Worm (Caenorhabditis elegans): ENCODE data around the gene cas-1.

The cas-1 gene

ce11 chrX:16772112-16772731 is 41.2 kb downstream of the cas-1 start:
- no peak for TF ChIP-seq hnd-1 (tag; optimal IDR thresholded peaks at IDR 0.05)
- no peak for TF ChIP-seq ceh-36 (tag; optimal IDR thresholded peaks at IDR 0.05)
- no peak for TF ChIP-seq flt-1 (GFP tag; IDR thresholded peaks at IDR 0.05)
- TF ChIP-seq tbx-37 (GFP tag; conservative IDR thresholded peaks at IDR 0.05): no peak

ce11 chrX:16770919-16771318 is 42.5 kb downstream of the cas-1 start:
- TF ChIP-seq pes-1 (GFP tag; IDR thresholded peaks at IDR 0.05): no peak
- TF ChIP-seq ceh-13 (GFP tag; optimal IDR thresholded peaks at IDR 0.05): no peak
- no peak for TF ChIP-seq ets-7 (tag; optimal IDR thresholded peaks at IDR 0.05)
- no peak for TF ChIP-seq hmbx-1 (tag; optimal IDR thresholded peaks at IDR 0.05)
- no peak for TF ChIP-seq tra-4 (tag; optimal IDR thresholded peaks at IDR 0.05)
- no peak for TF ChIP-seq tbx-37 (GFP tag; conservative IDR thresholded peaks at IDR 0.05)
- peak; percentile 22 for TF ChIP-seq aly-1 (tag; optimal IDR thresholded peaks at IDR 0.05)
- peak; percentile 66 for TF ChIP-seq hmg-4 (GFP tag; optimal IDR thresholded peaks at IDR 0.05)
- TF ChIP-seq B0310.2 (tag; optimal IDR thresholded peaks at IDR 0.05): no peak

DNA sequence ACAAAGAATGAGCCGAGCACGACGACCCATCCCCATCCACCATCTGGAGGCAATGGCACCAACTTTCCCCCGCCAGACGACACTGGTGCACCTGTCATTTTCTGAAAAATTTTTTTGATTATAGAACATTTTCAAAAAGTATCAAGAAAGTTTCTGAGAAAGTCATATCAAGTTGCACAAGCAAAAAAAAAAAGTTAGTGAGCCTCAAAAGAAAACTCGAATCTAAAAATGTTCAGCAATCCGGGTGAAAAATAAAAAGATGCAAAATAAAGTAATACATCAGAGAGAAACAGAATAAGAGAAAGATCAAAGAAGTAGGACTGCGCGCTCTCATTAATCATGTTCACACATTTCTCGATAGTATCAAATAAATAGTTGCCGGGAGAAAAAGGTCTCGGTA is 43.1 kb downstream of the cas-1 start, which contains the start of gene mct-6:
mct-6 (minus strand) TSS at position 101 of the 400 bp plus-strand sequence.
- TF ChIP-seq hmbx-1 (tag; optimal IDR thresholded peaks at IDR 0.05) (no peak), ceh-36 (tag; optimal IDR thresholded peaks at IDR 0.05) (no peak), flt-1 (GFP tag; IDR thresholded peaks at IDR 0.05) (no peak), sea-1 (GFP tag; conservative IDR thresholded peaks at IDR 0.05) (no peak), tbx-11 (GFP tag; IDR thresholded peaks at IDR 0.05) (no peak), tbx-37 (GFP tag; conservative IDR thresholded peaks at IDR 0.05) (no peak), F13C5.2 (tag; optimal IDR thresholded peaks at IDR 0.05) (no peak)

DNA sequence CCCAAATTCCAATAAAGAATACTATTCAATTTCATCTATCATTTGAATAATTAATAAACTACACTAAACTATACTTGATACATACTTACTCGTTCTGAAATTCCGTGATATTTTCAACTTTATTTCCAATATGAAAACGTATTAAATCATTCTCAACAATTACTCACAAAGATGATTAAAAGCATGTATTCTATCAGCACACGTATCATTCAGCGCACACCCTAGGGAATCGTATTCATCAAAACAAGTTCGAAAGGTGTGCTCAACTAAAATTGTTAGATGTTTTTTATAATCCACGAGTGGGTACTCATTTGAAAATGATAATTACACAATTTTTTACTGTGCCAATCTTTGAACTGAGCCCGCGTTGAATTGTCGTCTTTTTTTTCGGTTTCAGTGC is 50.9 kb downstream of the cas-1 start, which contains the start of gene C10E2.1:
C10E2.1 (plus strand) TSS at position 301 of the 400 bp plus-strand sequence.
- TF ChIP-seq hmg-4 (GFP tag; optimal IDR thresholded peaks at IDR 0.05) (no peak), tra-4 (tag; optimal IDR thresholded peaks at IDR 0.05) (no peak), tbx-11 (GFP tag; IDR thresholded peaks at IDR 0.05) (no peak), hmbx-1 (tag; optimal IDR thresholded peaks at IDR 0.05) (no peak), ama-1 (optimal IDR thresholded peaks at IDR 0.05) (no peak), tbx-37 (GFP tag; conservative IDR thresholded peaks at IDR 0.05) (no peak), ets-7 (tag; optimal IDR thresholded peaks at IDR 0.05) (no peak), F13C5.2 (tag; optimal IDR thresholded peaks at IDR 0.05) (no peak)

All from whole organism, early embryonic.